Fruit fly (Drosophila melanogaster): Measurements from ENCODE around the gene CG15743.

Gene CG15743

dm6 chrX:13332702-13333243 lies 47.3 kb downstream of the CG15743 start (continued):
- TF ChIP-seq NC2β (GFP tag; optimal IDR thresholded peaks at IDR 0.05) (no peak), CG3407 (GFP tag; optimal IDR thresholded peaks at IDR 0.05) (no peak), CG10959 (GFP tag; IDR thresholded peaks at IDR 0.05) (no peak), Dbx (GFP tag; IDR thresholded peaks at IDR 0.05) (0 out of 3 replicates have a peak, but pooled peaks have one; percentile 27), Pdp1 (GFP tag; optimal IDR thresholded peaks at IDR 0.05) (peak in 1 of 2 experiments; percentile 57), gsb (GFP tag; IDR thresholded peaks at IDR 0.05) (no peak), br (optimal IDR thresholded peaks at IDR 0.05) (no peak), sna (GFP tag; IDR thresholded peaks at IDR 0.05; ENCODE audit: partially characterized antibody) (no peak), MBD-R2 (GFP tag; IDR thresholded peaks at IDR 0.05) (no peak), CG12659 (GFP tag; optimal IDR thresholded peaks at IDR 0.05) (peak; percentile 23), CG31224 (GFP tag; IDR thresholded peaks at IDR 0.05) (no peak), repo (GFP tag; optimal IDR thresholded peaks at IDR 0.05) (no peak), CG12219 (GFP tag; optimal IDR thresholded peaks at IDR 0.05) (no peak), CG3726 (GFP tag; IDR thresholded peaks at IDR 0.05) (no peak), grn (GFP tag; optimal IDR thresholded peaks at IDR 0.05) (peak; percentile 56), vfl (GFP tag; optimal IDR thresholded peaks at IDR 0.05) (no peak), Dad (GFP tag; optimal IDR thresholded peaks at IDR 0.05) (no peak), jumu (GFP tag; optimal IDR thresholded peaks at IDR 0.05) (peak; percentile 31), CG11560 (tag; IDR thresholded peaks at IDR 0.05) (no peak), klu (GFP tag; IDR thresholded peaks at IDR 0.05) (no peak), CG17385 (GFP tag; optimal IDR thresholded peaks at IDR 0.05) (peak; percentile 2), dysf (GFP tag; IDR thresholded peaks at IDR 0.05) (no peak; the same call in 1 of the 3 replicates), CG7745 (tag; optimal IDR thresholded peaks at IDR 0.05) (no peak), CG17612 (GFP tag; IDR thresholded peaks at IDR 0.05) (no peak), CG9797 (GFP tag; optimal IDR thresholded peaks at IDR 0.05) (no peak), CG10565 (GFP tag; optimal IDR thresholded peaks at IDR 0.05) (no peak), danr (GFP tag; IDR thresholded peaks at IDR 0.05) (no peak), CG6791 (GFP tag; IDR thresholded peaks at IDR 0.05; ENCODE audit: partially characterized antibody) (no peak), CG2120 (GFP tag; optimal IDR thresholded peaks at IDR 0.05) (peak; percentile 77), CTCF (GFP tag; optimal IDR thresholded peaks at IDR 0.05) (no peak), dmrt11E (tag; optimal IDR thresholded peaks at IDR 0.05) (no peak), dan (GFP tag; IDR thresholded peaks at IDR 0.05) (no peak), unc-4 (GFP tag; IDR thresholded peaks at IDR 0.05; ENCODE audit: partially characterized antibody) (no peak), pnt (GFP tag; optimal IDR thresholded peaks at IDR 0.05) (no peak), dm (GFP tag; optimal IDR thresholded peaks at IDR 0.05) (peak; percentile 31), CG13296 (GFP tag; optimal IDR thresholded peaks at IDR 0.05) (no peak), NK7.1 (GFP tag; optimal IDR thresholded peaks at IDR 0.05) (no peak), CG4360 (GFP tag; IDR thresholded peaks at IDR 0.05) (no peak), ranshi (GFP tag; IDR thresholded peaks at IDR 0.05) (no peak), CG1233 (GFP tag; optimal IDR thresholded peaks at IDR 0.05) (no peak), vvl (GFP tag; IDR thresholded peaks at IDR 0.05) (no peak), ato (GFP tag; IDR thresholded peaks at IDR 0.05; ENCODE audit: partially characterized antibody) (no peak), HmgD (GFP tag; optimal IDR thresholded peaks at IDR 0.05) (no peak), NfI (GFP tag; optimal IDR thresholded peaks at IDR 0.05) (no peak), gem (tag; optimal IDR thresholded peaks at IDR 0.05) (peak; percentile 31), Hr78 (GFP tag; optimal IDR thresholded peaks at IDR 0.05) (no peak), crp (GFP tag; optimal IDR thresholded peaks at IDR 0.05) (no peak), seq (GFP tag; IDR thresholded peaks at IDR 0.05) (no peak), NC2α (GFP tag; optimal IDR thresholded peaks at IDR 0.05) (no peak), Deaf1 (tag; optimal IDR thresholded peaks at IDR 0.05) (no peak), Doc2 (GFP tag; IDR thresholded peaks at IDR 0.05) (no peak), maf-S (GFP tag; optimal IDR thresholded peaks at IDR 0.05) (peak; percentile 42)

All from whole organism, embryonic.